Worm (Caenorhabditis elegans) whole organism, L1 larva: ENCODE results near the gene islo-1.

ENCODE experiments used
- aly-2 ChIP-seq: fragments of 150-350 bp; optimal IDR thresholded peaks from 2 replicates; lab custom pipeline; 2014; ENCODE audit warnings: missing biosample characterization, missing genetic modification characterization
- ama-1 ChIP-seq: fragments of 150-350 bp; optimal IDR thresholded peaks from 2 replicates; lab custom pipeline; 2014
- dpl-1 ChIP-seq, 3 experiments: fragments of 150-350 bp in 2 of 3; sonication (generic microtip) in 1 of 3; optimal IDR thresholded peaks; 2 replicates each; lab custom pipeline; 2014 to 2017; ENCODE audit warnings: missing biosample characterization in 3 of 3, missing genetic modification characterization in 3 of 3, missing genetic modification reagents in 3 of 3
- elt-2 ChIP-seq: sonication (generic microtip); optimal IDR thresholded peaks from 2 replicates; lab custom pipeline; 2016; ENCODE audit warnings: missing genetic modification characterization, mild to moderate bottlenecking, inconsistent platforms, missing compliant biosample characterization, missing genetic modification reagents
- isw-1 ChIP-seq: fragments of 200-800 bp; sonication (Bioruptor generic); IDR thresholded peaks from 2 replicates; pipeline ENCODE4 v1.3.6; 2022; ENCODE audit warnings: missing genetic modification characterization, missing compliant biosample characterization
- lin-13 ChIP-seq: fragments of 150-350 bp; optimal IDR thresholded peaks from 2 replicates; lab custom pipeline; 2014; ENCODE audit warnings: missing biosample characterization, missing genetic modification reagents, missing genetic modification characterization
- lin-39 ChIP-seq: fragments of 150-350 bp; optimal IDR thresholded peaks from 2 replicates; lab custom pipeline; 2014; ENCODE audit warnings: missing biosample characterization, missing genetic modification reagents, missing genetic modification characterization
- lsy-2 ChIP-seq, 2 experiments: fragments of 150-350 bp; optimal IDR thresholded peaks; 2 replicates each; lab custom pipeline; 2014; ENCODE audit warnings: missing biosample characterization in 2 of 2, missing genetic modification characterization in 2 of 2
- nhr-237 ChIP-seq: fragments of 150-350 bp; optimal IDR thresholded peaks from 2 replicates; lab custom pipeline; 2014; ENCODE audit warnings: missing biosample characterization, missing genetic modification characterization
- nhr-28 ChIP-seq: fragments of 150-350 bp; optimal IDR thresholded peaks from 2 replicates; lab custom pipeline; 2014; ENCODE audit warnings: missing biosample characterization, missing genetic modification characterization
- skn-1 ChIP-seq: fragments of 150-350 bp; optimal IDR thresholded peaks from 2 replicates; lab custom pipeline; 2014; ENCODE audit warnings: missing biosample characterization, missing genetic modification characterization
- unc-86 ChIP-seq: sonication (generic microtip); optimal IDR thresholded peaks from 2 replicates; lab custom pipeline; 2016; ENCODE audit warnings: missing genetic modification characterization, missing compliant biosample characterization
- unc-98 ChIP-seq: fragments of 200-800 bp; sonication (Bioruptor generic); IDR thresholded peaks from 2 replicates; pipeline ENCODE4 v1.3.6; 2022; ENCODE audit warnings: missing genetic modification characterization, missing compliant biosample characterization
- zag-1 ChIP-seq: fragments of 150-350 bp; optimal IDR thresholded peaks from 2 replicates; lab custom pipeline; 2014; ENCODE audit warnings: missing biosample characterization, missing genetic modification characterization

- TF ChIP-seq nhr-28 (tag; lab: Kevin White, UChicago) (no peak), lin-39 (tag; lab: Kevin White, UChicago) (no peak), zag-1 (tag; lab: Kevin White, UChicago) (no peak), lsy-2 (tag; optimal IDR thresholded peaks at IDR 0.05; lab: Kevin White, UChicago) (no peak), lin-13 (no peak), skn-1 (no peak), dpl-1 (GFP tag; optimal IDR thresholded peaks at IDR 0.05; lab: Kevin White, UChicago) (no peak), isw-1 (GFP tag; lab: Robert Waterston, UW) (no peak), nhr-237 (no peak), aly-2 (tag; lab: Kevin White, UChicago) (no peak), elt-2 (tag; lab: Kevin White, UChicago) (no peak), ama-1 (lab: Kevin White, UChicago) (no peak), unc-98 (no peak), unc-86 (tag; lab: Kevin White, UChicago) (no peak)
These were observed 29.8 kb downstream of the islo-1 start, which contains the start of gene B0218.7 for ce11 chrIV:8165950-8166349.
